Worm (Caenorhabditis elegans): Measurements from ENCODE around the gene trcs-2.

The trcs-2 gene

ce11 chrII:8746298-8746775 lies 24.1 kb downstream of the trcs-2 start:
- TF ChIP-seq elt-2 (tag; optimal IDR thresholded peaks at IDR 0.05) (no peak), snu-23 (GFP tag; optimal IDR thresholded peaks at IDR 0.05) (peak; percentile 11), fkh-4 (tag; optimal IDR thresholded peaks at IDR 0.05; ENCODE audit: borderline replicate concordance) (no peak)

- TF ChIP-seq ceh-90 (tag; optimal IDR thresholded peaks at IDR 0.05) = no peak
- no peak; the same call in 1 of the 2 replicates for TF ChIP-seq ceh-88 (GFP tag; IDR thresholded peaks at IDR 0.05)
- TF ChIP-seq lin-35 (GFP tag; optimal IDR thresholded peaks at IDR 0.05) = peak in 1 of 2 experiments; percentile 65
- TF ChIP-seq nhr-71 (tag; optimal IDR thresholded peaks at IDR 0.05) = peak; percentile 63
- no peak for TF ChIP-seq unc-130 (tag; optimal IDR thresholded peaks at IDR 0.05)
- peak; percentile 23 for TF ChIP-seq hpl-2 (GFP tag; optimal IDR thresholded peaks at IDR 0.05)
- TF ChIP-seq unc-30 (tag; optimal IDR thresholded peaks at IDR 0.05) = no peak
- no peak for TF ChIP-seq ces-1 (GFP tag; optimal IDR thresholded peaks at IDR 0.05)
- no peak for TF ChIP-seq mep-1 (tag; optimal IDR thresholded peaks at IDR 0.05)
- no peak for TF ChIP-seq irx-1 (tag; optimal IDR thresholded peaks at IDR 0.05)
- no peak for TF ChIP-seq nhr-77 (tag; optimal IDR thresholded peaks at IDR 0.05)
- TF ChIP-seq pqm-1 (tag; optimal IDR thresholded peaks at IDR 0.05) = no peak
- no peak for TF ChIP-seq dpl-1 (GFP tag; optimal IDR thresholded peaks at IDR 0.05)
- no peak; the same call in 1 of the 2 replicates for TF ChIP-seq nhr-19 (GFP tag; conservative IDR thresholded peaks at IDR 0.05)
- TF ChIP-seq unc-98 (GFP tag; IDR thresholded peaks at IDR 0.05) = no peak
- no peak for TF ChIP-seq zip-4 (GFP tag; optimal IDR thresholded peaks at IDR 0.05)
- TF ChIP-seq unc-86 (tag; optimal IDR thresholded peaks at IDR 0.05) = no peak
- TF ChIP-seq ets-5 (GFP tag; IDR thresholded peaks at IDR 0.05) = no peak
- no peak for TF ChIP-seq pag-3 (tag; optimal IDR thresholded peaks at IDR 0.05; ENCODE audit: borderline replicate concordance, insufficient read depth)
- no peak for TF ChIP-seq F16B12.6 (tag; optimal IDR thresholded peaks at IDR 0.05)
- no peak for TF ChIP-seq zag-1 (tag; optimal IDR thresholded peaks at IDR 0.05)
- no peak for TF ChIP-seq sox-4 (tag; optimal IDR thresholded peaks at IDR 0.05)
- TF ChIP-seq C34B4.2 (tag; optimal IDR thresholded peaks at IDR 0.05) = no peak
- TF ChIP-seq xbp-1 (tag; optimal IDR thresholded peaks at IDR 0.05) = no peak
- no peak for TF ChIP-seq nhr-28 (tag; optimal IDR thresholded peaks at IDR 0.05)
- no peak for TF ChIP-seq egl-27 (tag; optimal IDR thresholded peaks at IDR 0.05)
- no peak for TF ChIP-seq hlh-4 (tag; optimal IDR thresholded peaks at IDR 0.05)
- TF ChIP-seq ama-1 (optimal IDR thresholded peaks at IDR 0.05) = peak; percentile 90
- peak in 1 of 2 experiments; percentile 46 for TF ChIP-seq lsy-2 (tag; optimal IDR thresholded peaks at IDR 0.05)
- TF ChIP-seq aha-1 (tag; optimal IDR thresholded peaks at IDR 0.05) = no peak
- TF ChIP-seq hlh-17 (GFP tag; optimal IDR thresholded peaks at IDR 0.05; ENCODE audit: borderline replicate concordance) = no peak
- TF ChIP-seq lir-3 (tag; optimal IDR thresholded peaks at IDR 0.05; ENCODE audit: poor library complexity) = peak; percentile 60
- TF ChIP-seq fkh-8 (tag; optimal IDR thresholded peaks at IDR 0.05) = no peak
- TF ChIP-seq sup-37 (GFP tag; optimal IDR thresholded peaks at IDR 0.05) = no peak
- peak; percentile 82 for TF ChIP-seq nhr-90 (tag; optimal IDR thresholded peaks at IDR 0.05; ENCODE audit: poor library complexity)
- no peak for TF ChIP-seq mdl-1 (tag; optimal IDR thresholded peaks at IDR 0.05)
- TF ChIP-seq mef-2 (tag; optimal IDR thresholded peaks at IDR 0.05) = no peak
- peak; percentile 44 for TF ChIP-seq nhr-20 (tag; optimal IDR thresholded peaks at IDR 0.05)
- TF ChIP-seq nhr-12 (tag; optimal IDR thresholded peaks at IDR 0.05) = no peak
- TF ChIP-seq dsc-1 (tag; optimal IDR thresholded peaks at IDR 0.05) = peak; percentile 2
- TF ChIP-seq elt-2 (tag; optimal IDR thresholded peaks at IDR 0.05) = no peak
- peak; percentile 67 for TF ChIP-seq ztf-4 (tag; optimal IDR thresholded peaks at IDR 0.05)
- no peak for TF ChIP-seq Y116A8C.19 (tag; optimal IDR thresholded peaks at IDR 0.05; ENCODE audit: borderline replicate concordance)
- no peak for TF ChIP-seq tlp-1 (tag; optimal IDR thresholded peaks at IDR 0.05)
- TF ChIP-seq nhr-76 (tag; optimal IDR thresholded peaks at IDR 0.05) = no peak
- no peak for TF ChIP-seq nhr-237 (tag; optimal IDR thresholded peaks at IDR 0.05)
- no peak for TF ChIP-seq sptf-1 (tag; optimal IDR thresholded peaks at IDR 0.05)
- TF ChIP-seq lin-13 (GFP tag; optimal IDR thresholded peaks at IDR 0.05) = peak; percentile 39
Observed at ce11 chrII:8747246-8747938, 25.1 kb downstream of the trcs-2 start.
